Worm (Caenorhabditis elegans) whole organism, L2 larva: ENCODE results near the gene cest-28.
A peak's percentile ranks its signal among the peaks of the same experiment; 100 is the strongest.

Experiments
- C34F6.9 ChIP-seq: fragments of 150-350 bp; optimal IDR thresholded peaks from 2 replicates; lab custom pipeline; 2014; ENCODE audit warnings: missing biosample characterization, missing genetic modification characterization
- F13H6.1 ChIP-seq: sonication (generic microtip); optimal IDR thresholded peaks from 2 replicates; lab custom pipeline; 2016; ENCODE audit warnings: missing genetic modification characterization, missing compliant biosample characterization
- alr-1 ChIP-seq: fragments of 150-350 bp; optimal IDR thresholded peaks from 2 replicates; lab custom pipeline; 2014; ENCODE audit warnings: missing biosample characterization, missing genetic modification characterization
- ama-1 ChIP-seq: fragments of 150-350 bp; optimal IDR thresholded peaks from 2 replicates; lab custom pipeline; 2018; ENCODE audit warnings: inconsistent platforms
- blmp-1 ChIP-seq: sonication (generic microtip); optimal IDR thresholded peaks from 2 replicates; lab custom pipeline; 2017; ENCODE audit warnings: missing genetic modification characterization, mild to moderate bottlenecking, missing compliant biosample characterization, antibody characterized with exemption, moderate library complexity; ENCODE audit not compliant: insufficient read depth
- ceh-82 ChIP-seq: fragments of 150-350 bp; optimal IDR thresholded peaks from 2 replicates; lab custom pipeline; 2014; ENCODE audit warnings: missing biosample characterization, missing genetic modification characterization
- crh-2 ChIP-seq: sonication (generic microtip); optimal IDR thresholded peaks from 2 replicates; lab custom pipeline; 2017; ENCODE audit warnings: missing biosample characterization, missing genetic modification characterization
- egl-27 ChIP-seq: sonication (generic microtip); optimal IDR thresholded peaks from 3 replicates; lab custom pipeline; 2017; ENCODE audit warnings: missing biosample characterization, missing genetic modification reagents, missing genetic modification characterization
- elt-1 ChIP-seq: fragments of 150-350 bp; optimal IDR thresholded peaks from 2 replicates; lab custom pipeline; 2014; ENCODE audit warnings: missing biosample characterization, missing genetic modification characterization
- fos-1 ChIP-seq: fragments of 150-350 bp; optimal IDR thresholded peaks from 2 replicates; lab custom pipeline; 2014; ENCODE audit warnings: missing biosample characterization, missing genetic modification characterization
- gmeb-1 ChIP-seq: fragments of 150-350 bp; optimal IDR thresholded peaks from 2 replicates; lab custom pipeline; 2014; ENCODE audit warnings: missing biosample characterization, missing genetic modification characterization
- lin-11 ChIP-seq: fragments of 150-350 bp; sonication (generic microtip); optimal IDR thresholded peaks from 2 replicates; lab custom pipeline; 2014; ENCODE audit warnings: missing biosample characterization, missing genetic modification characterization, inconsistent platforms, mixed read lengths
- lin-13 ChIP-seq: fragments of 150-350 bp; optimal IDR thresholded peaks from 2 replicates; lab custom pipeline; 2014; ENCODE audit warnings: missing biosample characterization, missing genetic modification reagents, missing genetic modification characterization
- lin-39 ChIP-seq: fragments of 150-350 bp; optimal IDR thresholded peaks from 2 replicates; lab custom pipeline; 2014; ENCODE audit warnings: missing biosample characterization, missing genetic modification reagents, missing genetic modification characterization
- lsy-2 ChIP-seq, 2 experiments: fragments of 150-350 bp in 1 of 2; sonication (generic microtip) in 1 of 2; optimal IDR thresholded peaks; 2 replicates each; lab custom pipeline; 2014 to 2017; ENCODE audit warnings: missing biosample characterization in 2 of 2, missing genetic modification characterization in 2 of 2
- mab-5 ChIP-seq: fragments of 150-350 bp; optimal IDR thresholded peaks from 2 replicates; lab custom pipeline; 2014; ENCODE audit warnings: missing biosample characterization, missing genetic modification characterization
- mbf-1 ChIP-seq: sonication (generic microtip); optimal IDR thresholded peaks from 2 replicates; lab custom pipeline; 2017; ENCODE audit warnings: missing biosample characterization, missing genetic modification characterization
- mdl-1 ChIP-seq, 2 experiments: fragments of 150-350 bp in 1 of 2; sonication (generic microtip) in 1 of 2; optimal IDR thresholded peaks; 2 replicates each; lab custom pipeline; 2017; ENCODE audit warnings: missing biosample characterization in 2 of 2, missing genetic modification characterization in 2 of 2
- nhr-11 ChIP-seq: fragments of 150-350 bp; optimal IDR thresholded peaks from 2 replicates; lab custom pipeline; 2014; ENCODE audit warnings: missing biosample characterization, missing genetic modification characterization
- nhr-129 ChIP-seq: fragments of 150-350 bp; optimal IDR thresholded peaks from 2 replicates; lab custom pipeline; 2014; ENCODE audit warnings: missing biosample characterization, missing genetic modification characterization
- nhr-21 ChIP-seq: fragments of 150-350 bp; optimal IDR thresholded peaks from 2 replicates; lab custom pipeline; 2014; ENCODE audit warnings: missing biosample characterization, missing genetic modification characterization
- nhr-23 ChIP-seq: fragments of 150-350 bp; optimal IDR thresholded peaks from 2 replicates; lab custom pipeline; 2014; ENCODE audit warnings: missing biosample characterization, missing genetic modification reagents, missing genetic modification characterization
- nhr-237 ChIP-seq: fragments of 150-350 bp; optimal IDR thresholded peaks from 2 replicates; lab custom pipeline; 2014; ENCODE audit warnings: missing biosample characterization, missing genetic modification characterization
- nhr-25 ChIP-seq: fragments of 150-350 bp; sonication (generic microtip); optimal IDR thresholded peaks from 3 replicates; lab custom pipeline; 2014; ENCODE audit warnings: missing biosample characterization, missing genetic modification characterization
- nhr-6 ChIP-seq: fragments of 150-350 bp; optimal IDR thresholded peaks from 2 replicates; lab custom pipeline; 2014; ENCODE audit warnings: missing biosample characterization, missing genetic modification characterization
- nhr-77 ChIP-seq: fragments of 150-350 bp; optimal IDR thresholded peaks from 2 replicates; lab custom pipeline; 2014; ENCODE audit warnings: missing biosample characterization, missing genetic modification characterization
- peb-1 ChIP-seq: fragments of 150-350 bp; optimal IDR thresholded peaks from 2 replicates; lab custom pipeline; 2014; ENCODE audit warnings: missing biosample characterization, missing genetic modification characterization
- sem-4 ChIP-seq: fragments of 150-350 bp; optimal IDR thresholded peaks from 2 replicates; lab custom pipeline; 2014; ENCODE audit warnings: missing biosample characterization, missing genetic modification reagents, missing genetic modification characterization
- skn-1 ChIP-seq: sonication (generic microtip); optimal IDR thresholded peaks from 2 replicates; lab custom pipeline; 2017; ENCODE audit warnings: missing biosample characterization, missing genetic modification characterization
- sma-3 ChIP-seq: sonication (generic microtip); optimal IDR thresholded peaks from 2 replicates; lab custom pipeline; 2016; ENCODE audit warnings: missing genetic modification reagents, missing genetic modification characterization, missing compliant biosample characterization
- sma-9 ChIP-seq, 2 experiments: fragments of 150-350 bp in 1 of 2; sonication (generic microtip) in 1 of 2; optimal IDR thresholded peaks; 2 replicates each; lab custom pipeline; 2014 to 2016; ENCODE audit warnings: missing genetic modification characterization in 2 of 2, mild to moderate bottlenecking in 1 of 2, missing biosample characterization in 1 of 2, missing compliant biosample characterization in 1 of 2, missing genetic modification reagents in 1 of 2, moderate library complexity in 1 of 2
- snpc-4 ChIP-seq: fragments of 150-350 bp; optimal IDR thresholded peaks from 2 replicates; lab custom pipeline; 2014; ENCODE audit warnings: missing biosample characterization, missing genetic modification characterization
- unc-55 ChIP-seq: fragments of 150-350 bp; sonication (generic microtip); optimal IDR thresholded peaks from 3 replicates; lab custom pipeline; 2014; ENCODE audit warnings: missing biosample characterization, missing genetic modification reagents, missing genetic modification characterization
- unc-62 ChIP-seq: fragments of 150-350 bp; optimal IDR thresholded peaks from 2 replicates; lab custom pipeline; 2014; ENCODE audit warnings: missing biosample characterization, missing genetic modification reagents, missing genetic modification characterization
- ztf-1 ChIP-seq: fragments of 200-800 bp; sonication (Bioruptor generic); conservative IDR thresholded peaks from 2 replicates; pipeline ENCODE4 v1.3.6; 2022; ENCODE audit warnings: missing genetic modification characterization, missing compliant biosample characterization
- ztf-4 ChIP-seq: fragments of 150-350 bp; optimal IDR thresholded peaks from 2 replicates; lab custom pipeline; 2014; ENCODE audit warnings: missing biosample characterization, missing genetic modification characterization

Gene cest-28

ce11 chrV:6655174-6655573 lies 14.4 kb upstream of the cest-28 start, which contains the start of gene syx-18:
syx-18 (minus strand) TSS chrV:6655449.
- TF ChIP-seq sem-4 (tag; lab: Kevin White, UChicago) = peak; percentile 25
- no peak for TF ChIP-seq nhr-237
- TF ChIP-seq nhr-11 (tag; lab: Kevin White, UChicago) = no peak
- TF ChIP-seq lin-13 (GFP tag; lab: Kevin White, UChicago) = peak; percentile 19
- no peak for TF ChIP-seq sma-3 (GFP tag; lab: Kevin White, UChicago)
- TF ChIP-seq nhr-25 (tag; lab: Kevin White, UChicago) = peak; percentile 6

ce11 chrV:6656451-6657115 lies 13.0 kb upstream of the cest-28 start, which contains the start of gene snb-1:
snb-1 (minus strand) TSS chrV:6656501.
- TF ChIP-seq nhr-25 (tag; lab: Kevin White, UChicago) = peak; percentile 78
- peak; percentile 87 for TF ChIP-seq ceh-82
- no peak for TF ChIP-seq lin-11
- TF ChIP-seq egl-27 (tag; lab: Kevin White, UChicago) = peak; percentile 12
- TF ChIP-seq unc-62 (GFP tag; lab: Kevin White, UChicago) = no peak
- TF ChIP-seq mbf-1 = no peak
- TF ChIP-seq crh-2 = peak; percentile 81
- TF ChIP-seq skn-1 (tag; lab: Kevin White, UChicago) = no peak
- TF ChIP-seq ama-1 (lab: Kevin White, UChicago) = peak; percentile 11
- TF ChIP-seq blmp-1 = peak; percentile 87
- TF ChIP-seq gmeb-1 (tag; lab: Kevin White, UChicago) = peak; percentile 66
- no peak for TF ChIP-seq nhr-237
- TF ChIP-seq lin-13 (GFP tag; lab: Kevin White, UChicago) = peak; percentile 34
- TF ChIP-seq elt-1 (tag; lab: Kevin White, UChicago) = no peak
- peak; percentile 38 for TF ChIP-seq sem-4 (tag; lab: Kevin White, UChicago)
- TF ChIP-seq mab-5 (tag; lab: Kevin White, UChicago) = peak; percentile 23
- TF ChIP-seq ztf-1 (GFP tag; lab: Robert Waterston, UW) = no peak
- no peak for TF ChIP-seq alr-1 (tag; lab: Kevin White, UChicago)
- TF ChIP-seq nhr-6 (tag; lab: Kevin White, UChicago) = no peak
- TF ChIP-seq lsy-2 (tag; optimal IDR thresholded peaks at IDR 0.05; lab: Kevin White, UChicago) = peak; percentile 54 to 80
- TF ChIP-seq nhr-129 (tag; lab: Kevin White, UChicago) = peak; percentile 82
- TF ChIP-seq nhr-11 (tag; lab: Kevin White, UChicago) = no peak
- peak; percentile 73 for TF ChIP-seq sma-9 (GFP tag; optimal IDR thresholded peaks at IDR 0.05; lab: Kevin White, UChicago)
- no peak for TF ChIP-seq sma-9 (tag; optimal IDR thresholded peaks at IDR 0.05; lab: Kevin White, UChicago)
- peak; percentile 72 for TF ChIP-seq sma-3 (GFP tag; lab: Kevin White, UChicago)
- TF ChIP-seq lin-39 (tag; lab: Kevin White, UChicago) = no peak
- peak; percentile 62 for TF ChIP-seq nhr-21 (tag; lab: Kevin White, UChicago)
- no peak for TF ChIP-seq nhr-77
- peak; percentile 32 for TF ChIP-seq F13H6.1 (tag; lab: Kevin White, UChicago)
- TF ChIP-seq nhr-23 (tag; lab: Kevin White, UChicago) = no peak
- TF ChIP-seq unc-55 (GFP tag; lab: Kevin White, UChicago) = peak; percentile 82
- no peak for TF ChIP-seq ztf-4 (tag; lab: Kevin White, UChicago)
- TF ChIP-seq fos-1 = peak; percentile 51
- TF ChIP-seq C34F6.9 (tag; lab: Kevin White, UChicago) = peak; percentile 81
- no peak for TF ChIP-seq peb-1 (tag; lab: Kevin White, UChicago)
- no peak for TF ChIP-seq mdl-1 (tag; optimal IDR thresholded peaks at IDR 0.05; lab: Kevin White, UChicago)

ce11 chrV:6657532-6658259 lies 11.9 kb upstream of the cest-28 start:
- TF ChIP-seq sma-3 (GFP tag; lab: Kevin White, UChicago) (peak; percentile 20), snpc-4 (tag; lab: Kevin White, UChicago) (peak; percentile 5), gmeb-1 (tag; lab: Kevin White, UChicago) (no peak), fos-1 (no peak), skn-1 (tag; lab: Kevin White, UChicago) (peak; percentile 13)
- TF ChIP-seq, all 48 proteins: peak for 3
